Worm (Caenorhabditis elegans) whole organism, mixed stage, embryonic: Measurements from ENCODE around the gene F33G12.7.
A peak's percentile ranks its signal among the peaks of the same experiment; 100 is the strongest.

ENCODE experiments used
- M03D4.4 ChIP-seq: sonication (generic microtip); optimal IDR thresholded peaks from 2 replicates; lab custom pipeline; 2017; ENCODE audit warnings: mild to moderate bottlenecking, missing genetic modification characterization, missing compliant biosample characterization
- blmp-1 ChIP-seq: fragments of 150-350 bp; optimal IDR thresholded peaks from 2 replicates; lab custom pipeline; 2014; ENCODE audit warnings: missing biosample characterization, missing genetic modification characterization
- ceh-39 ChIP-seq: fragments of 150-350 bp; optimal IDR thresholded peaks from 2 replicates; lab custom pipeline; 2014; ENCODE audit warnings: missing biosample characterization, missing genetic modification characterization
- ceh-43 ChIP-seq: fragments of 200-800 bp; sonication (Bioruptor generic); optimal IDR thresholded peaks from 2 replicates; lab custom pipeline; 2018; ENCODE audit warnings: mild to moderate bottlenecking, missing genetic modification characterization, moderate library complexity, missing compliant biosample characterization
- ceh-83 ChIP-seq: fragments of 200-800 bp; sonication (Bioruptor generic); optimal IDR thresholded peaks from 2 replicates; lab custom pipeline; 2018; ENCODE audit warnings: mild to moderate bottlenecking, missing genetic modification characterization, missing compliant biosample characterization
- ces-1 ChIP-seq: fragments of 150-350 bp; optimal IDR thresholded peaks from 2 replicates; lab custom pipeline; 2014; ENCODE audit warnings: missing biosample characterization, missing genetic modification reagents, missing genetic modification characterization
- cnd-1 ChIP-seq: fragments of 200-800 bp; sonication (Bioruptor generic); optimal IDR thresholded peaks from 2 replicates; lab custom pipeline; 2018; ENCODE audit warnings: mild to moderate bottlenecking, missing genetic modification characterization, missing compliant biosample characterization
- drap-1 ChIP-seq: fragments of 200-800 bp; sonication (Bioruptor generic); optimal IDR thresholded peaks from 3 replicates; lab custom pipeline; 2018; ENCODE audit warnings: mild to moderate bottlenecking, missing genetic modification characterization, missing compliant biosample characterization
- elt-1 ChIP-seq: sonication (generic microtip); optimal IDR thresholded peaks from 2 replicates; lab custom pipeline; 2017; ENCODE audit warnings: missing genetic modification characterization, mild to moderate bottlenecking, missing compliant biosample characterization, antibody characterized with exemption, moderate library complexity, borderline replicate concordance; ENCODE audit not compliant: insufficient read depth
- elt-3 ChIP-seq: fragments of 150-350 bp; optimal IDR thresholded peaks from 2 replicates; lab custom pipeline; 2014; ENCODE audit warnings: missing biosample characterization, missing genetic modification characterization
- ham-2 ChIP-seq: fragments of 200-800 bp; sonication (Bioruptor generic); optimal IDR thresholded peaks from 2 replicates; lab custom pipeline; 2018; ENCODE audit warnings: mild to moderate bottlenecking, missing genetic modification characterization, missing compliant biosample characterization
- hlh-1 ChIP-seq: fragments of 150-350 bp; optimal IDR thresholded peaks from 2 replicates; lab custom pipeline; 2014; ENCODE audit warnings: missing biosample characterization, missing genetic modification reagents, missing genetic modification characterization
- lin-13 ChIP-seq: fragments of 150-350 bp; optimal IDR thresholded peaks from 2 replicates; lab custom pipeline; 2014; ENCODE audit warnings: missing biosample characterization, missing genetic modification characterization
- lsy-2 ChIP-seq: fragments of 150-350 bp; optimal IDR thresholded peaks from 2 replicates; lab custom pipeline; 2014; ENCODE audit warnings: missing biosample characterization, missing genetic modification characterization
- mab-5 ChIP-seq: fragments of 150-350 bp; optimal IDR thresholded peaks from 2 replicates; lab custom pipeline; 2014; ENCODE audit warnings: missing biosample characterization, missing genetic modification characterization
- mls-2 ChIP-seq: sonication (generic microtip); optimal IDR thresholded peaks from 2 replicates; lab custom pipeline; 2016; ENCODE audit warnings: mild to moderate bottlenecking, missing genetic modification characterization, moderate library complexity, missing compliant biosample characterization
- nhr-12 ChIP-seq: fragments of 150-350 bp; optimal IDR thresholded peaks from 2 replicates; lab custom pipeline; 2014; ENCODE audit warnings: missing biosample characterization, missing genetic modification characterization
- nhr-2 ChIP-seq: fragments of 150-350 bp; optimal IDR thresholded peaks from 2 replicates; lab custom pipeline; 2014; ENCODE audit warnings: missing biosample characterization, missing genetic modification characterization
- nhr-237 ChIP-seq: fragments of 150-350 bp; optimal IDR thresholded peaks from 2 replicates; lab custom pipeline; 2014; ENCODE audit warnings: missing biosample characterization, missing genetic modification characterization
- nhr-28 ChIP-seq: fragments of 150-350 bp; optimal IDR thresholded peaks from 2 replicates; lab custom pipeline; 2014; ENCODE audit warnings: missing biosample characterization, missing genetic modification characterization
- nhr-76 ChIP-seq: sonication (generic microtip); optimal IDR thresholded peaks from 2 replicates; lab custom pipeline; 2017; ENCODE audit warnings: missing biosample characterization, missing genetic modification characterization
- pha-4 ChIP-seq: fragments of 150-350 bp; optimal IDR thresholded peaks from 2 replicates; lab custom pipeline; 2018; ENCODE audit warnings: missing biosample characterization, missing genetic modification reagents, missing genetic modification characterization
- sem-2 ChIP-seq: fragments of 200-800 bp; sonication (Bioruptor generic); optimal IDR thresholded peaks from 2 replicates; lab custom pipeline; 2018; ENCODE audit warnings: mild to moderate bottlenecking, missing genetic modification characterization, missing compliant biosample characterization
- snpc-4 ChIP-seq: fragments of 150-350 bp; optimal IDR thresholded peaks from 2 replicates; lab custom pipeline; 2014; ENCODE audit warnings: missing biosample characterization, missing genetic modification characterization
- sptf-1 ChIP-seq: sonication (generic microtip); optimal IDR thresholded peaks from 2 replicates; lab custom pipeline; 2017; ENCODE audit warnings: mild to moderate bottlenecking, missing genetic modification characterization, moderate library complexity, missing compliant biosample characterization
- tbx-8 ChIP-seq: fragments of 200-800 bp; sonication (Bioruptor generic); optimal IDR thresholded peaks from 2 replicates; lab custom pipeline; 2018; ENCODE audit warnings: mild to moderate bottlenecking, missing genetic modification characterization, moderate library complexity, missing compliant biosample characterization
- unc-39 ChIP-seq: fragments of 150-350 bp; optimal IDR thresholded peaks from 2 replicates; lab custom pipeline; 2014; ENCODE audit warnings: missing biosample characterization, missing genetic modification characterization
- unc-62 ChIP-seq: fragments of 150-350 bp; optimal IDR thresholded peaks from 2 replicates; lab custom pipeline; 2014; ENCODE audit warnings: missing biosample characterization, missing genetic modification reagents, missing genetic modification characterization
- zip-8 ChIP-seq: fragments of 150-350 bp; optimal IDR thresholded peaks from 2 replicates; lab custom pipeline; 2014; ENCODE audit warnings: missing biosample characterization, missing genetic modification characterization
- ztf-11 ChIP-seq: fragments of 150-350 bp; optimal IDR thresholded peaks from 2 replicates; lab custom pipeline; 2014; ENCODE audit warnings: missing biosample characterization, missing genetic modification characterization

Gene F33G12.7

DNA sequence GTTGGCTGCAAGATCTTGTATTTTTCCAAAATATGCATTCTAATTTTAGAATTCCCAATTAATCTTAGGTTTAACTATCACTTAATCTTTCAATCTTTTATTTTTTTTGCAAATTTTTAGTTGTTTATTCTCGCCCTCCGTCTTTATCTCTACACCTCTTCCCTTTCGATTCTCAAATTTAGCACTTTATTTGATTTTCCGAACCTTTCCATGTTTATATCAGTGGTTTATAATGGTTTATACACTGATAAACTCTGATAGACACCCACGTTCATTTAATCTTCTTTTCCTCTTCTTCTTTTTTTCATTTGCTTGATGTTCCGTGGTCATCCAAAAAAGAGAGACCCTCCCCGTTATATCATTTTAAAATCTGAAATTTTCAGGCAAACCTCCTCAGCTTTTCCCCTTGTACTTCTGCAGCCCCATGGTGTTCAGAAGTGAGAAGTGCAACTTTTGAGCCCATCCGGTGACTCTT, 18.1 kb downstream of the F33G12.7 start, which contains the start of the genes nsy-1 and F59A6.13:
TSS of gene nsy-1 (plus strand) at position 377 of the 475 bp plus-strand sequence.
TSS of gene F59A6.13 (plus strand) at position 425 of the 475 bp plus-strand sequence.
- no peak for TF ChIP-seq nhr-12 (tag; lab: Kevin White, UChicago)
- TF ChIP-seq sem-2 (GFP tag; lab: Kevin White, UChicago), result no peak
- TF ChIP-seq tbx-8 (GFP tag; lab: Kevin White, UChicago), result no peak
- no peak for TF ChIP-seq hlh-1
- no peak for TF ChIP-seq ceh-83 (GFP tag; lab: Kevin White, UChicago)
- TF ChIP-seq nhr-2 (tag; lab: Kevin White, UChicago), result no peak
- TF ChIP-seq nhr-76 (tag; lab: Kevin White, UChicago), result no peak
- TF ChIP-seq unc-62 (GFP tag; lab: Kevin White, UChicago), result no peak
- no peak for TF ChIP-seq M03D4.4 (tag; lab: Kevin White, UChicago)
- no peak for TF ChIP-seq ceh-39
- no peak for TF ChIP-seq unc-39 (tag; lab: Kevin White, UChicago)

DNA sequence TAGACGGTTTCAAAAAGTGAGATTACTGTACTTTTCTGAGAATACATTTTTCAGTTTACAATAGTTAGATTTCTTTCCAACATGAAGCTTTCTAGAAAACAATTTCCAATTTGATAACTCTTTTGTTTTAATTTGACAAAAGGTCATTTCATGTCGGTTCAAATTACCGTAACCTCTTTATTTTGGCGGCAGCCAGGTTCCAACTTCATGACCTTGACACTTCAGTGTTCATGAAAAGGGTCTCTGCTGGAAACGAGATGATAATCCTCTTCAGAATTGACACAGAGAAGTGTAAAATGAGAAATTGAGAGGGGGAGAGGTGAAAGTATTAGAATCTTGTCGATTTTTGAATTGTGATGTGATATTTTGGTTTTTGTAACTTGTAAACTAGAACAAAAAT, 19.0 kb downstream of the F33G12.7 start:
- TF ChIP-seq unc-39 (tag; lab: Kevin White, UChicago) (no peak), elt-1 (no peak), snpc-4 (tag; lab: Kevin White, UChicago) (no peak), nhr-237 (tag; lab: Kevin White, UChicago) (no peak), hlh-1 (no peak), lin-13 (tag; lab: Kevin White, UChicago) (no peak), nhr-76 (tag; lab: Kevin White, UChicago) (no peak), lsy-2 (tag; lab: Kevin White, UChicago) (no peak), ceh-83 (GFP tag; lab: Kevin White, UChicago) (no peak), pha-4 (tag; lab: Kevin White, UChicago) (no peak), elt-3 (tag; lab: Kevin White, UChicago) (no peak), ceh-43 (GFP tag; lab: Kevin White, UChicago) (no peak), ces-1 (no peak), ztf-11 (no peak), nhr-12 (tag; lab: Kevin White, UChicago) (no peak), nhr-28 (no peak), drap-1 (GFP tag; lab: Kevin White, UChicago) (no peak), M03D4.4 (tag; lab: Kevin White, UChicago) (no peak)

DNA sequence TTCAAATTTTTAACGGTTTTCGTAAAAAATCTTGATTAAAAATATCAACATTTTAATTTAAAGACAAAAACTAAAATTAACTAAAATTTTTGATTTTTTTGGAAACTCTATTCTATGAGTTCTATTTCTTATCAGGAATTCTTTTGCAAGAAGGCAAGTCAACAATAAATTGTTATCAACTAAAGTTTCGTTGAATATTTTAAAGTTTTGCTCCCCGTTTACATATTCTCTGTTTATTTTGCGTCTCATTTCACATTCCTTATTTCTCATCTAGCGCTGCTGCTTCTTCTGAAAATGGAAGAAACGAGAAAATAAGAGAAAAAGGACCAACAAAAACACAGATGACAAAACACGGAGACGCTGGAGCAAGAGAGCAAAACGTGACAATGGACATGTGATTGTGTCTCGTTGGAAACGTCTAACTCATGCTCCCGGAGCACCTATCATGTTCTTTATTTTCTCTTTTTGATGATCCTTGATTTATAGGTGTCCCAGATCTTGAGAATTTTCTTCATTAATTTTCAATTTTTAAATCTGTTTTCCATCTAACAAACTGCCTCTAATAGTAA, 19.9 kb downstream of the F33G12.7 start:
- TF ChIP-seq ham-2 (GFP tag; lab: Kevin White, UChicago) (no peak), zip-8 (tag; lab: Kevin White, UChicago) (no peak), mls-2 (no peak), nhr-12 (tag; lab: Kevin White, UChicago) (no peak), nhr-237 (tag; lab: Kevin White, UChicago) (no peak), mab-5 (tag; lab: Kevin White, UChicago) (no peak), cnd-1 (tag; lab: Kevin White, UChicago) (no peak), M03D4.4 (tag; lab: Kevin White, UChicago) (no peak)

DNA sequence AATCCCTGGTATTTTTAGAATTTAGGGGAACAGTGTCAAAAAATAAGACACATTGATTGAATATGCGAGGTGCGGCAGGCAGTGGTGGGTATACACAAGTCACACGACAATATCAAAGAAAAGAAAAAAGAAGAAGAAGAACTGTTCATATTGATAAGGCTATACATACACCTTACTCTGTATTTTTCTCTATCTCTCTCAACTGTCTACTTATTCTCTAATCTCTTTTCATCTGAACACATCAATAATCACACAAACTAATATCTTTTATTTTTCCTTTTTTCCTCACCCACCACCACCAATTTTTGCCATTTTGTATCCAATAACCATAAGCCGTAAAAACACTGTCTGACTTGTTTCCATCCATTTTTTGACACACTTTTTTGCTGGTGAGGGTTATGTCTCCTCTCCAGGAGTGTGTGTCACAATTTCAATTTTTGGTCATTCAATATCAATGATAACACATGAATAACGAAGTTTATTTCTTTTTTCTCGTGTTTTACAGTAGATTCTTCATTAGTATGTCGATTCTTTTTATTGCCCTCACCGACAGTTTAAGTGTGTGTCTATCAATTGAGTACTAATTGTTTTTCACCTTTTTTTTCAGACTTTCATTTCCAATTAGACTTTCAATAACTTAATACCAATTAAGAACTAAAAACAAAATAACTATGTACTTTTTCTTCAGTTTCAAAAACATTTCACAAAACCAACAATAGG, 20.9 kb downstream of the F33G12.7 start:
- no peak for TF ChIP-seq sem-2 (GFP tag; lab: Kevin White, UChicago)
- no peak for TF ChIP-seq elt-1
- no peak for TF ChIP-seq unc-62 (GFP tag; lab: Kevin White, UChicago)
- TF ChIP-seq sptf-1 (tag; lab: Kevin White, UChicago), result no peak
- no peak for TF ChIP-seq ham-2 (GFP tag; lab: Kevin White, UChicago)
- peak; percentile 17 for TF ChIP-seq elt-3 (tag; lab: Kevin White, UChicago)

DNA sequence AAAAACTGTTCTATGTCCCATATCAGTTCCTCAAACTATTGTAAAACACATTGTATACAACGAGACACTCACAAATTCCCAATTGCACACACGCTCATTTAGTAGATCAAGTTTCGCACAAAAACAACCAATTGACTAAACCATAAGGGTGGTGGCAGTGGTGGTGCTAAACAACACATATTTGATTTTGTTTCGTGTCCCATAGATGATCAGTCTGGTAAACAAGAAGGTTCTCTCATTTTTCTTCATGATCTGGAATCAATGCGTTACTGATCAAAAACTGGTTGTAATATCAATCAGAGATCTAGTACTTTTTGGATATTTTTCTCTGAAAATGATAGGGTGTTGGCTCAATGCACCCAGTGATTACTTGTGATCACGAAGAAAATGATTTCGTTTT, 21.9 kb downstream of the F33G12.7 start:
- no peak for TF ChIP-seq elt-1
- TF ChIP-seq ham-2 (GFP tag; lab: Kevin White, UChicago), result no peak
- no peak for TF ChIP-seq blmp-1 (tag; lab: Kevin White, UChicago)
